Fruit fly (Drosophila melanogaster) whole organism, pupa: ENCODE measurements around the gene LManII.

Source experiments
- CG10348 ChIP-seq: fragments of 200-800 bp; sonication (Bioruptor generic); IDR thresholded peaks from 2 replicates; pipeline ENCODE4 v1.3.6; 2022; ENCODE audit warnings: missing biosample characterization, missing genetic modification characterization
- CG12605 ChIP-seq: fragments of 200-800 bp; sonication (Bioruptor generic); IDR thresholded peaks from 2 replicates; pipeline ENCODE4 v1.3.6; 2022; ENCODE audit warnings: missing biosample characterization, missing genetic modification characterization
- CG13204 ChIP-seq: fragments of 200-800 bp; sonication (Bioruptor generic); optimal IDR thresholded peaks from 2 replicates; lab custom pipeline; 2018; ENCODE audit warnings: missing biosample characterization, mild to moderate bottlenecking, missing genetic modification characterization, moderate library complexity
- CG14655 ChIP-seq: fragments of 200-800 bp; sonication (Bioruptor generic); optimal IDR thresholded peaks from 3 replicates; lab custom pipeline; 2017; ENCODE audit warnings: mild to moderate bottlenecking, missing biosample characterization, missing genetic modification reagents, missing genetic modification characterization
- CG15710 ChIP-seq: fragments of 200-800 bp; sonication (Bioruptor generic); optimal IDR thresholded peaks from 2 replicates; lab custom pipeline; 2018; ENCODE audit warnings: missing biosample characterization, mild to moderate bottlenecking, missing genetic modification characterization, moderate library complexity
- CG17806 ChIP-seq: fragments of 200-800 bp; sonication (Bioruptor generic); optimal IDR thresholded peaks from 2 replicates; lab custom pipeline; 2018; ENCODE audit warnings: missing biosample characterization, mild to moderate bottlenecking, missing genetic modification characterization, moderate library complexity
- CG32121 ChIP-seq: fragments of 200-800 bp; sonication (Bioruptor generic); IDR thresholded peaks from 2 replicates; pipeline ENCODE4 v1.3.6; 2022; ENCODE audit warnings: missing biosample characterization, missing genetic modification characterization
- CG34367 ChIP-seq: fragments of 200-800 bp; sonication (Bioruptor generic); optimal IDR thresholded peaks from 2 replicates; lab custom pipeline; 2018; ENCODE audit warnings: missing biosample characterization, mild to moderate bottlenecking, missing genetic modification characterization
- CG4496 ChIP-seq: fragments of 200-800 bp; sonication (Bioruptor generic); IDR thresholded peaks from 3 replicates; pipeline ENCODE4 v1.3.6; 2022; ENCODE audit warnings: missing biosample characterization, missing genetic modification characterization
- CG8159 ChIP-seq: fragments of 200-800 bp; sonication (Bioruptor generic); optimal IDR thresholded peaks from 3 replicates; lab custom pipeline; 2018; ENCODE audit warnings: missing biosample characterization, mild to moderate bottlenecking, missing genetic modification characterization, moderate library complexity
- CG8301 ChIP-seq: fragments of 200-800 bp; sonication (Bioruptor generic); optimal IDR thresholded peaks from 2 replicates; lab custom pipeline; 2018; ENCODE audit warnings: missing biosample characterization, mild to moderate bottlenecking, missing genetic modification characterization
- CG9948 ChIP-seq: fragments of 200-800 bp; sonication (Bioruptor generic); optimal IDR thresholded peaks from 2 replicates; lab custom pipeline; 2018; ENCODE audit warnings: missing biosample characterization, mild to moderate bottlenecking, missing genetic modification characterization, moderate library complexity
- D1 ChIP-seq: fragments of 200-800 bp; sonication (Bioruptor generic); optimal IDR thresholded peaks from 2 replicates; lab custom pipeline; 2018; ENCODE audit warnings: missing biosample characterization, mild to moderate bottlenecking, missing genetic modification characterization, moderate library complexity
- EcR ChIP-seq: fragments of 200-800 bp; sonication (Bioruptor generic); optimal IDR thresholded peaks from 3 replicates; lab custom pipeline; 2019; ENCODE audit warnings: missing biosample characterization, missing genetic modification characterization, mild to moderate bottlenecking, moderate library complexity, missing genetic modification reagents
- Ets98B ChIP-seq: fragments of 200-800 bp; sonication (Bioruptor generic); IDR thresholded peaks from 2 replicates; pipeline ENCODE4 v1.3.6; 2022; ENCODE audit warnings: missing biosample characterization, missing genetic modification characterization
- Pif1A ChIP-seq: fragments of 200-800 bp; sonication (Bioruptor generic); optimal IDR thresholded peaks from 3 replicates; lab custom pipeline; 2016; ENCODE audit warnings: missing biosample characterization, missing genetic modification characterization
- Pif1B ChIP-seq: fragments of 200-800 bp; sonication (Bioruptor generic); optimal IDR thresholded peaks from 3 replicates; lab custom pipeline; 2016; ENCODE audit warnings: missing biosample characterization, missing genetic modification characterization
- Snoo ChIP-seq: fragments of 200-800 bp; sonication (Bioruptor generic); optimal IDR thresholded peaks from 3 replicates; lab custom pipeline; 2017; ENCODE audit warnings: missing biosample characterization, mild to moderate bottlenecking, missing genetic modification characterization, inconsistent platforms
- fd96Ca ChIP-seq: fragments of 200-800 bp; sonication (Bioruptor generic); IDR thresholded peaks from 3 replicates; pipeline ENCODE4 v1.3.6; 2022; ENCODE audit warnings: missing biosample characterization, missing genetic modification characterization
- gl ChIP-seq: fragments of 200-800 bp; sonication (Bioruptor generic); optimal IDR thresholded peaks from 2 replicates; lab custom pipeline; 2018; ENCODE audit warnings: missing biosample characterization, mild to moderate bottlenecking, missing genetic modification characterization
- rn ChIP-seq: fragments of 200-800 bp; sonication (Bioruptor generic); IDR thresholded peaks from 2 replicates; pipeline ENCODE4 v1.3.6; 2022; ENCODE audit warnings: missing biosample characterization, missing genetic modification characterization

LManII gene

dm6 chr2L:10503356-10503977, 46.0 kb downstream of the LManII start:
- no peak for TF ChIP-seq Ets98B (GFP tag; lab: Robert Waterston, UW)
- no peak for TF ChIP-seq fd96Ca (GFP tag; lab: Robert Waterston, UW)
- TF ChIP-seq CG14655 = no peak
- TF ChIP-seq CG32121 (GFP tag; lab: Robert Waterston, UW) = no peak
- TF ChIP-seq gl (tag; lab: Kevin White, UChicago) = no peak
- TF ChIP-seq CG15710 (tag; lab: Kevin White, UChicago) = no peak
- TF ChIP-seq CG9948 (tag; lab: Kevin White, UChicago) = no peak
- no peak for TF ChIP-seq Pif1A (GFP tag; lab: Kevin White, UChicago)
- TF ChIP-seq, all 21 proteins: peak for 0

dm6 chr2L:10504895-10505294, 47.4 kb downstream of the LManII start:
- peak; percentile 24; the same call in 1 of the 3 replicates for TF ChIP-seq CG4496 (GFP tag; lab: Robert Waterston, UW)
- TF ChIP-seq CG10348 (GFP tag; lab: Robert Waterston, UW) = no peak
- TF ChIP-seq Pif1A (GFP tag; lab: Kevin White, UChicago) = peak; percentile 26
- TF ChIP-seq CG32121 (GFP tag; lab: Robert Waterston, UW) = no peak
- no peak for TF ChIP-seq rn (GFP tag; lab: Robert Waterston, UW)
- no peak for TF ChIP-seq CG15710 (tag; lab: Kevin White, UChicago)
- TF ChIP-seq fd96Ca (GFP tag; lab: Robert Waterston, UW) = no peak

dm6 chr2L:10505345-10505744, 47.9 kb downstream of the LManII start:
- TF ChIP-seq fd96Ca (GFP tag; lab: Robert Waterston, UW) (no peak), CG8301 (no peak), D1 (tag; lab: Kevin White, UChicago) (no peak), CG8159 (no peak), rn (GFP tag; lab: Robert Waterston, UW) (no peak), Ets98B (GFP tag; lab: Robert Waterston, UW) (no peak), EcR (no peak), CG9948 (tag; lab: Kevin White, UChicago) (no peak), gl (tag; lab: Kevin White, UChicago) (no peak), Pif1B (GFP tag; lab: Kevin White, UChicago) (no peak), Pif1A (GFP tag; lab: Kevin White, UChicago) (no peak), Snoo (no peak), CG12605 (GFP tag; lab: Robert Waterston, UW) (no peak), CG13204 (GFP tag; lab: Kevin White, UChicago) (no peak), CG17806 (tag; lab: Kevin White, UChicago) (no peak), CG34367 (tag; lab: Kevin White, UChicago) (no peak), CG4496 (GFP tag; lab: Robert Waterston, UW) (no peak)

- no peak for TF ChIP-seq CG34367 (tag; lab: Kevin White, UChicago)
- no peak for TF ChIP-seq CG17806 (tag; lab: Kevin White, UChicago)
- no peak for TF ChIP-seq CG14655
- no peak for TF ChIP-seq Pif1A (GFP tag; lab: Kevin White, UChicago)
- TF ChIP-seq CG13204 (GFP tag; lab: Kevin White, UChicago) = no peak
- no peak for TF ChIP-seq Pif1B (GFP tag; lab: Kevin White, UChicago)
- no peak for TF ChIP-seq D1 (tag; lab: Kevin White, UChicago)
- peak; percentile 32; the same call in 1 of the 2 replicates for TF ChIP-seq CG32121 (GFP tag; lab: Robert Waterston, UW)
- TF ChIP-seq fd96Ca (GFP tag; lab: Robert Waterston, UW) = no peak
- peak; percentile 5 for TF ChIP-seq EcR
- TF ChIP-seq CG4496 (GFP tag; lab: Robert Waterston, UW) = peak; percentile 57; the same call in 2 of the 3 replicates
- no peak for TF ChIP-seq Snoo
- no peak for TF ChIP-seq rn (GFP tag; lab: Robert Waterston, UW)
- TF ChIP-seq CG8159 = no peak
- TF ChIP-seq CG10348 (GFP tag; lab: Robert Waterston, UW) = no peak
- TF ChIP-seq CG15710 (tag; lab: Kevin White, UChicago) = no peak
- 0 out of 2 replicates have a peak, but pooled peaks have one; percentile 16 for TF ChIP-seq CG12605 (GFP tag; lab: Robert Waterston, UW)
- TF ChIP-seq gl (tag; lab: Kevin White, UChicago) = no peak
- no peak for TF ChIP-seq CG8301
- no peak for TF ChIP-seq CG9948 (tag; lab: Kevin White, UChicago)
- TF ChIP-seq Ets98B (GFP tag; lab: Robert Waterston, UW) = peak; percentile 10
Observed at dm6 chr2L:10506557-10507252, 49.2 kb downstream of the LManII start, which contains the start of the genes Myo31DF and CG6094. TSS of gene Myo31DF (minus strand) at chr2L:10506779. TSS of gene CG6094 (plus strand) at chr2L:10507081.

dm6 chr2L:10510088-10510487, 52.6 kb downstream of the LManII start, which contains the start of gene CG7384:
TSS of gene CG7384 (minus strand) at chr2L:10510453.
- TF ChIP-seq CG12605 (GFP tag; lab: Robert Waterston, UW) = no peak
- TF ChIP-seq fd96Ca (GFP tag; lab: Robert Waterston, UW) = no peak
- no peak for TF ChIP-seq CG32121 (GFP tag; lab: Robert Waterston, UW)
- no peak for TF ChIP-seq CG9948 (tag; lab: Kevin White, UChicago)
- no peak for TF ChIP-seq Pif1B (GFP tag; lab: Kevin White, UChicago)
- no peak for TF ChIP-seq Ets98B (GFP tag; lab: Robert Waterston, UW)
- no peak for TF ChIP-seq EcR
